Worm (Caenorhabditis elegans) whole organism, late embryonic: ENCODE data around the gene clc-23.

Source experiments
- C08G9.2 ChIP-seq: sonication (generic microtip); optimal IDR thresholded peaks from 2 replicates; lab custom pipeline; 2016; ENCODE audit warnings: mild to moderate bottlenecking, missing genetic modification characterization, moderate library complexity, missing compliant biosample characterization
- C38D4.7 ChIP-seq: fragments of 200-800 bp; sonication (Bioruptor generic); optimal IDR thresholded peaks from 2 replicates; lab custom pipeline; 2018; ENCODE audit warnings: mild to moderate bottlenecking, missing genetic modification characterization, moderate library complexity, missing compliant biosample characterization
- K02D7.2 ChIP-seq: sonication (generic microtip); optimal IDR thresholded peaks from 2 replicates; lab custom pipeline; 2017; ENCODE audit warnings: mild to moderate bottlenecking, missing genetic modification characterization, missing compliant biosample characterization
- ahr-1 ChIP-seq: sonication (generic microtip); optimal IDR thresholded peaks from 2 replicates; lab custom pipeline; 2016; ENCODE audit warnings: missing genetic modification characterization, missing compliant biosample characterization
- ceh-19 ChIP-seq: fragments of 200-800 bp; sonication (Bioruptor generic); optimal IDR thresholded peaks from 2 replicates; lab custom pipeline; 2018; ENCODE audit warnings: mild to moderate bottlenecking, missing genetic modification characterization, missing compliant biosample characterization
- ceh-2 ChIP-seq: sonication (generic microtip); optimal IDR thresholded peaks from 2 replicates; lab custom pipeline; 2016; ENCODE audit warnings: missing genotype, missing genetic modification characterization, missing compliant biosample characterization
- ceh-24 ChIP-seq: sonication (generic microtip); optimal IDR thresholded peaks from 2 replicates; lab custom pipeline; 2016; ENCODE audit warnings: mild to moderate bottlenecking, missing genetic modification characterization, missing compliant biosample characterization
- ceh-34 ChIP-seq: sonication (generic microtip); optimal IDR thresholded peaks from 2 replicates; lab custom pipeline; 2016; ENCODE audit warnings: mild to moderate bottlenecking, missing genetic modification characterization, missing compliant biosample characterization
- ceh-6 ChIP-seq: fragments of 200-800 bp; sonication (Bioruptor generic); optimal IDR thresholded peaks from 2 replicates; lab custom pipeline; 2018; ENCODE audit warnings: mild to moderate bottlenecking, missing genetic modification characterization, missing compliant biosample characterization
- ceh-9 ChIP-seq: sonication (generic microtip); optimal IDR thresholded peaks from 2 replicates; lab custom pipeline; 2016; ENCODE audit warnings: mild to moderate bottlenecking, missing genetic modification characterization, inconsistent platforms, missing compliant biosample characterization
- che-1 ChIP-seq: sonication (generic microtip); optimal IDR thresholded peaks from 2 replicates; lab custom pipeline; 2016; ENCODE audit warnings: mild to moderate bottlenecking, missing genetic modification characterization, missing compliant biosample characterization
- dve-1 ChIP-seq: sonication (generic microtip); optimal IDR thresholded peaks from 2 replicates; lab custom pipeline; 2017; ENCODE audit warnings: antibody characterized with exemption, mild to moderate bottlenecking, missing genetic modification characterization, missing compliant biosample characterization
- elt-2 ChIP-seq: sonication (generic microtip); optimal IDR thresholded peaks from 2 replicates; lab custom pipeline; 2016; ENCODE audit warnings: missing genetic modification reagents, missing genetic modification characterization, missing compliant biosample characterization
- eyg-1 ChIP-seq: sonication (generic microtip); optimal IDR thresholded peaks from 2 replicates; lab custom pipeline; 2016; ENCODE audit warnings: missing genotype, missing genetic modification characterization, missing compliant biosample characterization
- fax-1 ChIP-seq: sonication (generic microtip); optimal IDR thresholded peaks from 2 replicates; lab custom pipeline; 2016; ENCODE audit warnings: missing genotype, missing genetic modification characterization, missing compliant biosample characterization
- fkh-10 ChIP-seq: fragments of 150-350 bp; optimal IDR thresholded peaks from 2 replicates; lab custom pipeline; 2014; ENCODE audit warnings: missing biosample characterization, missing genetic modification reagents, missing genetic modification characterization
- fkh-6 ChIP-seq: sonication (generic microtip); optimal IDR thresholded peaks from 2 replicates; lab custom pipeline; 2016; ENCODE audit warnings: missing genetic modification characterization, missing compliant biosample characterization
- hlh-13 ChIP-seq: fragments of 200-800 bp; sonication (Bioruptor generic); optimal IDR thresholded peaks from 2 replicates; lab custom pipeline; 2018; ENCODE audit warnings: mild to moderate bottlenecking, missing genetic modification characterization, missing compliant biosample characterization
- hlh-30 ChIP-seq: sonication (generic microtip); optimal IDR thresholded peaks from 2 replicates; lab custom pipeline; 2017; ENCODE audit warnings: antibody characterized with exemption, missing genetic modification characterization, missing compliant biosample characterization; ENCODE audit not compliant: insufficient read depth
- lim-6 ChIP-seq: sonication (generic microtip); optimal IDR thresholded peaks from 2 replicates; lab custom pipeline; 2016; ENCODE audit warnings: missing genetic modification characterization, missing compliant biosample characterization
- lin-11 ChIP-seq: fragments of 200-800 bp; sonication (Bioruptor generic); optimal IDR thresholded peaks from 2 replicates; lab custom pipeline; 2018; ENCODE audit warnings: mild to moderate bottlenecking, missing genetic modification characterization, missing compliant biosample characterization
- madf-2 ChIP-seq: sonication (generic microtip); optimal IDR thresholded peaks from 2 replicates; lab custom pipeline; 2017; ENCODE audit warnings: missing genetic modification characterization, missing compliant biosample characterization
- mec-3 ChIP-seq: sonication (generic microtip); optimal IDR thresholded peaks from 2 replicates; lab custom pipeline; 2016; ENCODE audit warnings: borderline replicate concordance, missing genetic modification characterization, missing compliant biosample characterization
- nfya-1 ChIP-seq: sonication (generic microtip); optimal IDR thresholded peaks from 2 replicates; lab custom pipeline; 2017; ENCODE audit warnings: missing genetic modification characterization, mild to moderate bottlenecking, missing compliant biosample characterization, antibody characterized with exemption, moderate library complexity
- odd-2 ChIP-seq: sonication (generic microtip); optimal IDR thresholded peaks from 2 replicates; lab custom pipeline; 2017; ENCODE audit warnings: antibody characterized with exemption, mild to moderate bottlenecking, missing genetic modification characterization, missing compliant biosample characterization
- pag-3 ChIP-seq: sonication (generic microtip); optimal IDR thresholded peaks from 2 replicates; lab custom pipeline; 2016; ENCODE audit warnings: missing compliant biosample characterization, missing genetic modification characterization, borderline replicate concordance
- pha-4 ChIP-seq: fragments of 150-350 bp; optimal IDR thresholded peaks from 2 replicates; lab custom pipeline; 2018; ENCODE audit warnings: missing biosample characterization, missing genetic modification reagents, missing genetic modification characterization
- pqm-1 ChIP-seq: sonication (generic microtip); optimal IDR thresholded peaks from 2 replicates; lab custom pipeline; 2016; ENCODE audit warnings: missing genetic modification characterization, missing compliant biosample characterization
- sox-2 ChIP-seq: fragments of 200-800 bp; sonication (Bioruptor generic); IDR thresholded peaks from 2 replicates; pipeline ENCODE4 v1.3.6; 2022; ENCODE audit warnings: missing genetic modification reagents, missing genetic modification characterization, missing compliant biosample characterization
- sox-4 ChIP-seq: sonication (generic microtip); optimal IDR thresholded peaks from 2 replicates; lab custom pipeline; 2017; ENCODE audit warnings: mild to moderate bottlenecking, missing genetic modification characterization, inconsistent platforms, missing compliant biosample characterization
- syd-9 ChIP-seq: sonication (generic microtip); optimal IDR thresholded peaks from 2 replicates; lab custom pipeline; 2016; ENCODE audit warnings: mild to moderate bottlenecking, missing genetic modification characterization, moderate library complexity, missing compliant biosample characterization
- tbx-2 ChIP-seq: sonication (generic microtip); optimal IDR thresholded peaks from 2 replicates; lab custom pipeline; 2016; ENCODE audit warnings: missing genetic modification characterization, missing compliant biosample characterization
- tbx-7 ChIP-seq: sonication (generic microtip); optimal IDR thresholded peaks from 2 replicates; lab custom pipeline; 2016; ENCODE audit warnings: missing genotype, missing genetic modification characterization, missing compliant biosample characterization
- ttx-3 ChIP-seq: sonication (generic microtip); optimal IDR thresholded peaks from 2 replicates; lab custom pipeline; 2016; ENCODE audit warnings: missing genetic modification reagents, missing genetic modification characterization, missing compliant biosample characterization
- unc-3 ChIP-seq, 2 experiments: fragments of 200-800 bp in 1 of 2; sonication (Bioruptor generic) in 1 of 2; sonication (generic microtip) in 1 of 2; conservative IDR thresholded peaks in 1 of 2; optimal IDR thresholded peaks in 1 of 2; 2 replicates each; pipeline versions ENCODE4 v1.3.6 to Lab custom; 2016 to 2022; ENCODE audit warnings: missing compliant biosample characterization in 2 of 2, missing genetic modification characterization in 2 of 2, missing genetic modification reagents in 1 of 2
- unc-42 ChIP-seq: sonication (generic microtip); optimal IDR thresholded peaks from 2 replicates; lab custom pipeline; 2016; ENCODE audit warnings: missing genotype, missing genetic modification characterization, missing compliant biosample characterization
- unc-55 ChIP-seq: sonication (generic microtip); optimal IDR thresholded peaks from 2 replicates; lab custom pipeline; 2017; ENCODE audit warnings: missing biosample characterization, missing genetic modification reagents, missing genetic modification characterization
- unc-86 ChIP-seq: sonication (generic microtip); optimal IDR thresholded peaks from 2 replicates; lab custom pipeline; 2016; ENCODE audit warnings: missing genetic modification characterization, missing compliant biosample characterization
- zip-5 ChIP-seq: sonication (generic microtip); optimal IDR thresholded peaks from 2 replicates; lab custom pipeline; 2016; ENCODE audit warnings: missing genetic modification characterization, missing compliant biosample characterization
- ztf-16 ChIP-seq: sonication (generic microtip); optimal IDR thresholded peaks from 2 replicates; lab custom pipeline; 2017; ENCODE audit warnings: missing genetic modification characterization, missing compliant biosample characterization

clc-23 gene

DNA sequence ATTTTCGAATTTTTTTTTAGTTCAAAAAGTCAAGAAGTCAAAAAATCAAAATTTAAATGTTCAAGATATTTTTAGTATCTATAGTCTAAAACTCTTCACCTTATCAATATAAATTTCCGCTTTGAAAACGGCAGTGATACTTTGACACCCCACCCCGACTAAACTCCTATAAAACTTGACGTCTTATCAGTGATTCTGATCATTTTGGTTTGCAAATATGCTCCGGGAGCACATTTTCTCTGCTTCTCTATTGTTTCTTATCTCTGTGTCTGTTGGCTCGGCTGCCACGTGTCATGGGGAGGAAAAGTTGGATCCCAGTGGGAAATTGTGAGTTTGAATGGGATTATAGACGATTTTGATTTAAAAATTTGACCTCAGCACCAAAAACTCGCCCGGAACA, 18.2 kb upstream of the clc-23 start, which contains the start of gene clec-150:
Gene clec-150 (plus strand): TSS at position 198 of the 400 bp plus-strand sequence.
- TF ChIP-seq sox-2 (GFP tag; lab: Robert Waterston, UW) (no peak), sox-4 (tag; lab: Kevin White, UChicago) (no peak), elt-2 (tag; lab: Kevin White, UChicago) (peak; percentile 56), che-1 (tag; lab: Kevin White, UChicago) (no peak), nfya-1 (tag; lab: Kevin White, UChicago) (no peak)

DNA sequence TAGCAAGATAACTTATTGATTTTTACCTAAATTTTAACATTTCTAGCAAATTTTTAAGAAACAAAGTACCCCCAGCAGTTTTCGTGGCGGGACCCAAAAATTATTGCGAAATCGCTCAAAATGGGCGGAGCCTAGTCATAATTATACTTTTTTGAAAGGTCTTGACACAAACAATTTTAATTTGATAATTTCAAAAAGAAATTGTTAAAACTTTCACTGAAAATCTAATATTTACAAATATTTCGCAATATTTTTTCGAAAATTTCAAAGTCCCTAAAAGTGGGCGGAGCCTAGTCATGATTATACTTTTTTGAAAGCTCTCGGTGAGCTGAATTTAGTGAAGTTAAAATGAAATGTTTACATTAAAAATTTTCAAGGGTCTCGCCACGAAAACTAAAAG, 16.3 kb upstream of the clc-23 start:
- TF ChIP-seq C08G9.2 (tag; lab: Kevin White, UChicago) (no peak), fkh-6 (tag; lab: Kevin White, UChicago) (no peak), hlh-30 (tag; lab: Kevin White, UChicago) (no peak), eyg-1 (tag; lab: Kevin White, UChicago) (no peak), ceh-34 (tag; lab: Kevin White, UChicago) (no peak), pag-3 (no peak), ceh-2 (tag; lab: Kevin White, UChicago) (no peak), lim-6 (tag; lab: Kevin White, UChicago) (no peak), pqm-1 (tag; lab: Kevin White, UChicago) (no peak), lin-11 (tag; lab: Kevin White, UChicago) (no peak), unc-55 (GFP tag; lab: Kevin White, UChicago) (no peak), ceh-6 (GFP tag; lab: Kevin White, UChicago) (no peak), unc-86 (no peak)
- TF ChIP-seq, all 69 proteins: peak for 0

DNA sequence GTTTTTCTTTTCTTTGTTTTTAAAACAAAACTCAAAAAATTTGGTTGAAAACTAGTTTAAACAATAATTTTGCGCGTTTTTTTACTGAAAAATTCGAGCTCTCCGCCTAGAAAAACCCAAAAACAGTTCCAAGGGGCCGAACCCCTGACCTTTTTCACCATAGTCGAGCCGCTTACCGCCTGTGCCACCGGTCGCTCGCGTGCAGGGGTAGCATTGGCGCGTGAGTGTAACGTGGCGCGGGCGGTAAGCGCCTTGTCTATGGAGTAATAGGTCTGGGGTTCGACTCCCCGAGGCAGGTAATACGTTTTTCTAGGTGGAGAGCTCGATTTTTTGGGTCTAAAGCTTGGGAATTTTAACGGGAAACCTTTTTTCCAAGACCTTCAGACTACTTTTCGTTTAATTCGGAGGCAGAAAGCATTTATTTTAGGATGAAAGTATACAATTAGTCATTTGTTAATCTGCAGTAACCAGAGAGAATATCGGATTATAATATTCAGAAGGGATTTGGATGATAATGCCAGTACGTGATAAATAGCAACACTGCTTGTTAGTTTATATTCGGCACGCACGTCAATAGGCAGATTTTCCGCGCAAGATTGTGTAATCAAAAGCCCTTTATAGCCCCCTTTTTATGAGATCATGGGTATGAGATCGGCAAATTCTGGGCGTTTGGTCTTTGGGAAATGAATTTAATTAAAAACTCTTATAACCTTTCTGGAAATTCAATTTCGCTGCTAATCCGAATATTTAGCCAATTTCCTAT, 13.4 kb upstream of the clc-23 start:
- TF ChIP-seq fax-1 (tag; lab: Kevin White, UChicago) (no peak), C38D4.7 (GFP tag; lab: Kevin White, UChicago) (no peak), ceh-6 (GFP tag; lab: Kevin White, UChicago) (no peak), fkh-10 (GFP tag; lab: Kevin White, UChicago) (no peak), hlh-13 (GFP tag; lab: Kevin White, UChicago) (no peak), ttx-3 (tag; lab: Kevin White, UChicago) (no peak), lin-11 (tag; lab: Kevin White, UChicago) (no peak), eyg-1 (tag; lab: Kevin White, UChicago) (no peak)

DNA sequence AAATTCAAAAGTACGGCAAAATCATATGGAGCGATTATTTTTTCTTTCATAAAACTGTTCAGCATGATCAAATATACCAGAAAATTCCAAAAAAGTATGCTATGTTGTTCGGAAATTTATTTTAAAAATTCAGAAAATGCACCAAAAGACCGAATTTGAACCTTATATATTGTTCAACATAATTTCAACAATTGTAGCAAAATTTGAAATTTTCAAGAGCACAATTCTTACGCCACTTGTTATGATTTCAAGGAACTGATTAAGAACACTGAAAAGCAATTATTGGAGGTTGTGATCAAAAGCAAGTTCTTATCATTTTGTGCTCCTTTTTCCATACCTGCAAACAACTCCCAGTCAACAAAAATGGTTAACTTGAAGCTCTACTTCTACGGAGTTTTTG, 12.7 kb upstream of the clc-23 start, which contains the start of gene clc-27:
Gene clc-27 (plus strand): TSS at position 301 of the 400 bp plus-strand sequence.
- TF ChIP-seq madf-2 (tag; lab: Kevin White, UChicago): no peak
- TF ChIP-seq pha-4 (tag; lab: Kevin White, UChicago): no peak
- TF ChIP-seq, all 69 proteins: peak for 0

DNA sequence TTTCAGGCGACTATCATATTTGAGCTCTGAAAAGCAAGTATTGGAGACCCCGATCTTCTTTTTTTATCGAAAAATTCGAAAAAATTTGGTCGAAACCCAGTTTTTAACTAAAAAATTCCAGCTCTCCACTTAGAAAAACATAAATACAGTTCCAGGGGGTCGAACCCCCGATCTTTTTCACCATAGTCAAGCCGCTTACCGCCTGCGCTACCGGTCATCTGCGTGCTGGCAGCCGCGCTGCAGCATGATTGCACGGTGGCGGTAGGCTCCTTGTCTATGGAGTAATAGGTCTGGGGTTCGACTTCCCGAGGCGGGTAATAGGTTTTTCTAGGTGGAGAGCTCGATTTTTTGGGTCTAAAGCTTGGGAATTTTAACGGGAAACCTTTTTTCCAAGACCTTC, 11.0 kb upstream of the clc-23 start, which contains the start of gene clc-24:
Gene clc-24 (plus strand): TSS at position 263 of the 400 bp plus-strand sequence.
- TF ChIP-seq zip-5 (tag; lab: Kevin White, UChicago) (no peak), ceh-24 (tag; lab: Kevin White, UChicago) (no peak), hlh-30 (tag; lab: Kevin White, UChicago) (no peak), tbx-2 (tag; lab: Kevin White, UChicago) (no peak), unc-42 (tag; lab: Kevin White, UChicago) (no peak), syd-9 (tag; lab: Kevin White, UChicago) (no peak), dve-1 (no peak), ceh-19 (GFP tag; lab: Kevin White, UChicago) (no peak), unc-3 (GFP tag; conservative IDR thresholded peaks at IDR 0.05; lab: Robert Waterston, UW) (no peak), unc-3 (tag; optimal IDR thresholded peaks at IDR 0.05; lab: Kevin White, UChicago) (no peak), C08G9.2 (tag; lab: Kevin White, UChicago) (no peak), K02D7.2 (tag; lab: Kevin White, UChicago) (no peak), odd-2 (tag; lab: Kevin White, UChicago) (no peak), ahr-1 (tag; lab: Kevin White, UChicago) (no peak), ztf-16 (tag; lab: Kevin White, UChicago) (no peak), tbx-7 (no peak), mec-3 (tag; lab: Kevin White, UChicago) (no peak), che-1 (tag; lab: Kevin White, UChicago) (no peak), ceh-2 (tag; lab: Kevin White, UChicago) (no peak), pha-4 (tag; lab: Kevin White, UChicago) (no peak), ceh-9 (tag; lab: Kevin White, UChicago) (no peak)
- TF ChIP-seq, all 69 proteins: peak for 0
